Worm (Caenorhabditis elegans) whole organism, L4/young adult: ENCODE results near the gene slc-9B.1.

Source experiments
- W03F9.2 ChIP-seq: fragments of 150-350 bp; optimal IDR thresholded peaks from 2 replicates; lab custom pipeline; 2014; ENCODE audit warnings: missing biosample characterization, missing genetic modification characterization
- dao-5 ChIP-seq: sonication (generic microtip); optimal IDR thresholded peaks from 2 replicates; lab custom pipeline; 2016; ENCODE audit warnings: missing genotype, missing genetic modification characterization, moderate library complexity, missing compliant biosample characterization
- him-1 ChIP-seq: sonication (generic microtip); optimal IDR thresholded peaks from 2 replicates; lab custom pipeline; 2016; ENCODE audit warnings: missing genotype, missing genetic modification reagents, missing genetic modification characterization, missing compliant biosample characterization

slc-9B.1 gene

DNA sequence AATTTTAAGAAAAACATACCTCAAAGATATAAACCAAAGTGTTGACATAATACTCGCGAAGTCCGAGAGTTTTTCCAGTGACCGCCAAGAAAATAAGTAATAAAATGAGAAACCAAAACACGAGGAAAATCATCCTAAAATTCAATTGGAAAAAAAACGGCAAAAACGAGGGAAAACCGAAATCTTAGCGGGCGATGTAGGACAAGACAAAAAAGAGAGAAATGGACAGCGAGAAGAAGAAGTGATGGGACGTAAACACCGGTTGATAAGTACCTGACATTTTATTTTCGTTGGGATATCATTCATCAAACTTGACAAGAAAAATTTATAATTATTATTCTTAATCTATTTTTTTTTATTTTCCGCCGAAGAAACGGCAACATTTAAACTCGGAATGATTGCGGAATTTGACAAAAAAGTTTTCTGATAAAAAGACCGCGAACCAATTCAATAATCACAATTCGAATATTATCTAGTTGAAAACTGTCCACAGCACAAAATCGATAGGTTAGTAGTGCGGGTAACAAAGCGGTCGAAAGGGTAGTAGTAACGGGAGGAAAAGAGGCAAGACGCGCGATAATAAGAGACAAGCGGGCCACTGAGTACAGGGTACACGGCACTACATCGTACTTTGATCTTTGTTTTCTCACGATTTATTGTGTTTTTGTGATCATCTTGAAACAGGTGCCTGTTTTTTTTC lies 48.1 kb downstream of the slc-9B.1 start, which contains the start of gene acl-5:
Gene acl-5, minus strand, starts transcription at position 134 of the 700 bp plus-strand sequence.
- TF ChIP-seq him-1 (tag; lab: Kevin White, UChicago): no peak
- TF ChIP-seq dao-5 (tag; lab: Kevin White, UChicago): no peak
- no peak for TF ChIP-seq W03F9.2 (tag; lab: Kevin White, UChicago)

ce11 chrX:10332035-10332614 lies 52.7 kb downstream of the slc-9B.1 start:
- TF ChIP-seq him-1 (tag; lab: Kevin White, UChicago): no peak
- no peak for TF ChIP-seq W03F9.2 (tag; lab: Kevin White, UChicago)
- no peak for TF ChIP-seq dao-5 (tag; lab: Kevin White, UChicago)
